Worm (Caenorhabditis elegans) whole organism, early embryonic: ENCODE measurements around the gene F56C9.3.

Experiments
- B0310.2 ChIP-seq: sonication (generic microtip); optimal IDR thresholded peaks from 2 replicates; lab custom pipeline; 2016; ENCODE audit warnings: mild to moderate bottlenecking, missing genetic modification characterization, missing compliant biosample characterization
- F13C5.2 ChIP-seq: sonication (generic microtip); optimal IDR thresholded peaks from 2 replicates; lab custom pipeline; 2017; ENCODE audit warnings: mild to moderate bottlenecking, missing genetic modification characterization, inconsistent platforms, missing compliant biosample characterization
- aly-1 ChIP-seq: sonication (generic microtip); optimal IDR thresholded peaks from 2 replicates; lab custom pipeline; 2016; ENCODE audit warnings: missing genetic modification characterization, missing compliant biosample characterization
- ama-1 ChIP-seq: fragments of 150-350 bp; optimal IDR thresholded peaks from 2 replicates; lab custom pipeline; 2014
- ceh-13 ChIP-seq: fragments of 200-800 bp; sonication (Bioruptor generic); optimal IDR thresholded peaks from 2 replicates; lab custom pipeline; 2018; ENCODE audit warnings: mild to moderate bottlenecking, missing genetic modification characterization, missing compliant biosample characterization
- ceh-36 ChIP-seq: sonication (generic microtip); optimal IDR thresholded peaks from 2 replicates; lab custom pipeline; 2016; ENCODE audit warnings: missing genetic modification characterization, inconsistent platforms, missing compliant biosample characterization
- ets-7 ChIP-seq: sonication (generic microtip); optimal IDR thresholded peaks from 2 replicates; lab custom pipeline; 2016; ENCODE audit warnings: missing genotype, missing genetic modification characterization, missing compliant biosample characterization
- flt-1 ChIP-seq: fragments of 200-800 bp; sonication (Bioruptor generic); IDR thresholded peaks from 2 replicates; pipeline ENCODE4 v1.3.6; 2022; ENCODE audit warnings: missing genetic modification characterization, missing compliant biosample characterization
- hmbx-1 ChIP-seq: sonication (generic microtip); optimal IDR thresholded peaks from 2 replicates; lab custom pipeline; 2016; ENCODE audit warnings: mild to moderate bottlenecking, missing genetic modification characterization, missing compliant biosample characterization
- hmg-4 ChIP-seq: fragments of 200-800 bp; sonication (Bioruptor generic); optimal IDR thresholded peaks from 2 replicates; lab custom pipeline; 2018; ENCODE audit warnings: mild to moderate bottlenecking, missing genetic modification characterization, missing compliant biosample characterization
- hnd-1 ChIP-seq: sonication (generic microtip); optimal IDR thresholded peaks from 2 replicates; lab custom pipeline; 2016; ENCODE audit warnings: missing genetic modification characterization, missing compliant biosample characterization
- pes-1 ChIP-seq: fragments of 200-800 bp; sonication (Bioruptor generic); IDR thresholded peaks from 2 replicates; pipeline ENCODE4 v1.3.6; 2022; ENCODE audit warnings: missing genetic modification reagents, missing genetic modification characterization, missing compliant biosample characterization
- scrt-1 ChIP-seq: fragments of 200-800 bp; sonication (Bioruptor generic); IDR thresholded peaks from 2 replicates; pipeline ENCODE4 v1.3.6; 2022; ENCODE audit warnings: missing genetic modification characterization, missing compliant biosample characterization
- sea-1 ChIP-seq: fragments of 200-800 bp; sonication (Bioruptor generic); conservative IDR thresholded peaks from 2 replicates; pipeline ENCODE4 v1.3.6; 2022; ENCODE audit warnings: missing genetic modification characterization, missing compliant biosample characterization
- tbx-11 ChIP-seq: fragments of 200-800 bp; sonication (Bioruptor generic); IDR thresholded peaks from 2 replicates; pipeline ENCODE4 v1.3.6; 2022; ENCODE audit warnings: missing genetic modification characterization, missing compliant biosample characterization
- tbx-37 ChIP-seq: fragments of 200-800 bp; sonication (Bioruptor generic); conservative IDR thresholded peaks from 2 replicates; pipeline ENCODE4 v1.3.6; 2022; ENCODE audit warnings: missing genetic modification reagents, missing genetic modification characterization, missing compliant biosample characterization
- tra-4 ChIP-seq: sonication (generic microtip); optimal IDR thresholded peaks from 2 replicates; lab custom pipeline; 2017; ENCODE audit warnings: missing genetic modification characterization, missing compliant biosample characterization

The F56C9.3 gene

DNA sequence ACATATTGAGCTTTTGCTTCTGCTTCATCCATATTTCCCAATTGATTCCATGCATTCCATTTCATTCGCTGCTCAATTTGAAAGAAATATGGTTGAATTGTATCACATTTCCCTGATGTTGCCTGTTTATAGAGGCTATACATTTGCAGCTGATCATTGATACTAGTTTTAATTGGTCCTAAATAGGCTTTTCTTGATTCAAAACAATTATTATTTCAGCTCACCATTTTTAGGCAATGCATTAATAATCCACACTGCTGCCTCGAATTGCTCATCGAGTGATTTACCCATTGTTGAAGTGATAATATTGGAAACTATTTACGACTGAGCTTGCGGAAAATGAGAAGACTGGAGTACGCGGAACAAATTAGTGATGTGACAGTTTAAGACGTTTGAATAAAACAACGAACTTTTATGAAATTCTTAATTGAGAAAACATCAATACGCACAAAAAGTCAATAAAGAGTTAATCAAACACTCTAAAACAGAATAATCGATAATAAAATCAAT lies 2.4 kb upstream of the F56C9.3 start, which contains the start of gene acbp-4:
Gene acbp-4 (minus strand): TSS at position 510 of the 510 bp plus-strand sequence.
- TF ChIP-seq tbx-37 (GFP tag; lab: Robert Waterston, UW) (no peak), hnd-1 (no peak), B0310.2 (tag; lab: Kevin White, UChicago) (no peak), tra-4 (tag; lab: Kevin White, UChicago) (no peak), ceh-36 (tag; lab: Kevin White, UChicago) (no peak), ets-7 (tag; lab: Kevin White, UChicago) (no peak)

ce11 chrIII:7314473-7314872 lies 3.4 kb downstream of the F56C9.3 start:
- TF ChIP-seq sea-1 (GFP tag; lab: Robert Waterston, UW) (no peak), tbx-37 (GFP tag; lab: Robert Waterston, UW) (no peak), ceh-13 (GFP tag; lab: Kevin White, UChicago) (no peak), ceh-36 (tag; lab: Kevin White, UChicago) (no peak), aly-1 (tag; lab: Kevin White, UChicago) (no peak), tbx-11 (GFP tag; lab: Robert Waterston, UW) (no peak), flt-1 (GFP tag; lab: Robert Waterston, UW) (no peak), pes-1 (GFP tag; lab: Robert Waterston, UW) (no peak), scrt-1 (GFP tag; lab: Robert Waterston, UW) (no peak), hmbx-1 (tag; lab: Kevin White, UChicago) (no peak), ama-1 (lab: Kevin White, UChicago) (no peak), F13C5.2 (no peak), ets-7 (tag; lab: Kevin White, UChicago) (no peak), hmg-4 (no peak), B0310.2 (tag; lab: Kevin White, UChicago) (no peak), hnd-1 (no peak), tra-4 (tag; lab: Kevin White, UChicago) (no peak)

DNA sequence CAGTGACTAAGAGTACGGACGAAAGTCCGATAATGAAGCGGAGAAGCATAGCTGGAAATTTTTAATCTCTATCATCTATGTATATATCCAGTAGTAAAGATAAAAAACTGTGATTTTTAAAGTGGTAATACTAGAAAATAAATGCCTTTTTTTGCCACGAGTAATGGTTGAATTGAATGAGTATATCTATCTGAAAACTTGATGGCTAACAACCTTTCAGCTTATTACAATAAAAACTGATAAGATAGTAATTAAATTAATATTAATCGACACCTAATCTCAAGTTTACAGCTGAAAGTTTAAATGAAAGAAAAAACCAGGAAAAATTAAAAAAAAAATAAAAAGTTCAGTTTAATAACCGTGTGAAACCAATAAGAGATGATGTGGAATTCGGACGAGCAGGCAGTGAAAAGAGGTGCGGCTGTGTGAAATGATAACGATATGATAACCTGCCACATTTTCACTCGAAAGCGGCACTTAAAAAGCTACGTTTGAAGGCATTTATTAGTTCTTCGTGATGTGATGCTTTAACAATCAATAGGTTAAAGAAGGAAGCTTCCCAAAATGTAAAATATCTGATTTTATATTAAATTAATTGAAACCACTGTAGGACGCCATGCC lies 3.9 kb downstream of the F56C9.3 start, which contains the start of gene nspg-6:
Gene nspg-6 (minus strand): TSS at position 51 of the 621 bp plus-strand sequence.
- TF ChIP-seq ceh-36 (tag; lab: Kevin White, UChicago) (no peak), tbx-11 (GFP tag; lab: Robert Waterston, UW) (no peak), flt-1 (GFP tag; lab: Robert Waterston, UW) (no peak), hmbx-1 (tag; lab: Kevin White, UChicago) (no peak), sea-1 (GFP tag; lab: Robert Waterston, UW) (no peak), tra-4 (tag; lab: Kevin White, UChicago) (no peak), ets-7 (tag; lab: Kevin White, UChicago) (no peak), B0310.2 (tag; lab: Kevin White, UChicago) (no peak), F13C5.2 (no peak), tbx-37 (GFP tag; lab: Robert Waterston, UW) (no peak), hmg-4 (no peak), ceh-13 (GFP tag; lab: Kevin White, UChicago) (no peak), pes-1 (GFP tag; lab: Robert Waterston, UW) (no peak), ama-1 (lab: Kevin White, UChicago) (no peak), hnd-1 (no peak), scrt-1 (GFP tag; lab: Robert Waterston, UW) (no peak), aly-1 (tag; lab: Kevin White, UChicago) (no peak)

- TF ChIP-seq scrt-1 (GFP tag; lab: Robert Waterston, UW) = no peak
- TF ChIP-seq hmg-4 = no peak
- no peak for TF ChIP-seq sea-1 (GFP tag; lab: Robert Waterston, UW)
- no peak for TF ChIP-seq flt-1 (GFP tag; lab: Robert Waterston, UW)
Measured at ce11 chrIII:7317354-7317753, 6.3 kb downstream of the F56C9.3 start.

DNA sequence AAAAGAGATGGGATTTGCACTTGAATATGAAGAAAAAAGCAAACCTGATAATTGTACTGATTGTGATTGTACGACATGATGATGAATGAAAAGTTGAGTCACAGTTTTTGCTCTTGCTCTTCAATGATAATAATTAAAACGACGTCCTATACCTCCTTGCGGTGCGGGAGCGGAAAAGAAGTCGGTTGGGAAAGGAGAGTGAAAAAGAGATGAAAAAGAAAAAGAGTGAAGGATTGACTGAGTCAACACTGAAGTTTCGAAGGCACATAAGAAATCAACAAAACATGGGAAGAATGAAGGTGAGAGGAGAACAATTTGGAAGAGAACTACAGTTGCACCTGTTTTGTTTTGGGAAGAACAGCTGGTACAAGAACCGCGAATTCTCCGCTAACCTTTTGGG lies 8.3 kb downstream of the F56C9.3 start, which contains the start of gene F56C9.8:
Gene F56C9.8 (minus strand): TSS at position 120 of the 400 bp plus-strand sequence.
- TF ChIP-seq B0310.2 (tag; lab: Kevin White, UChicago) = no peak
- no peak for TF ChIP-seq tbx-37 (GFP tag; lab: Robert Waterston, UW)
- TF ChIP-seq ceh-36 (tag; lab: Kevin White, UChicago) = no peak
- no peak for TF ChIP-seq hmbx-1 (tag; lab: Kevin White, UChicago)
- TF ChIP-seq pes-1 (GFP tag; lab: Robert Waterston, UW) = no peak
- TF ChIP-seq ceh-13 (GFP tag; lab: Kevin White, UChicago) = no peak
- TF ChIP-seq sea-1 (GFP tag; lab: Robert Waterston, UW) = no peak
- TF ChIP-seq scrt-1 (GFP tag; lab: Robert Waterston, UW) = no peak
- no peak for TF ChIP-seq tra-4 (tag; lab: Kevin White, UChicago)
- TF ChIP-seq hnd-1 = no peak
- no peak for TF ChIP-seq flt-1 (GFP tag; lab: Robert Waterston, UW)
- TF ChIP-seq hmg-4 = no peak
- TF ChIP-seq F13C5.2 = no peak
- TF ChIP-seq tbx-11 (GFP tag; lab: Robert Waterston, UW) = no peak
- TF ChIP-seq ama-1 (lab: Kevin White, UChicago) = no peak
- no peak for TF ChIP-seq ets-7 (tag; lab: Kevin White, UChicago)

DNA sequence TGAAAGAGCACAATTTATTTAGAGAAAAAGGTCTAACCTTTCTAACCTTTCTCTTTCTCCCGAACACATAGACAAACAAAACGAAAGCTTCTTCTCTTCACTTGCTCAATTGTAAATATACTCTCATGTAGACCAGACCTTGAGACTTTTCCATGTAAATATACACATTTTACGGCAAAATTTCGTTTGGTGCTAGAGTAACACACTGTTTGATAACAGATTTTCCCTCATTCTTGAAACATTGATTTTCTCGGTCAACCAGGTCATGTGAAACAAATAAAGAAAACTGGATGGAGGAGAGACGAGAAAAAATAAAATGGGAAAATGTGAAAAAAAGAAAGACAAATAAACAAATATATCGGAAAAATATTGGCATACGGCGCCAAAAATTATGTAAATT lies 10.9 kb downstream of the F56C9.3 start:
- TF ChIP-seq ceh-13 (GFP tag; lab: Kevin White, UChicago) = no peak
- no peak for TF ChIP-seq B0310.2 (tag; lab: Kevin White, UChicago)
- no peak for TF ChIP-seq ama-1 (lab: Kevin White, UChicago)
- no peak for TF ChIP-seq tbx-11 (GFP tag; lab: Robert Waterston, UW)

DNA sequence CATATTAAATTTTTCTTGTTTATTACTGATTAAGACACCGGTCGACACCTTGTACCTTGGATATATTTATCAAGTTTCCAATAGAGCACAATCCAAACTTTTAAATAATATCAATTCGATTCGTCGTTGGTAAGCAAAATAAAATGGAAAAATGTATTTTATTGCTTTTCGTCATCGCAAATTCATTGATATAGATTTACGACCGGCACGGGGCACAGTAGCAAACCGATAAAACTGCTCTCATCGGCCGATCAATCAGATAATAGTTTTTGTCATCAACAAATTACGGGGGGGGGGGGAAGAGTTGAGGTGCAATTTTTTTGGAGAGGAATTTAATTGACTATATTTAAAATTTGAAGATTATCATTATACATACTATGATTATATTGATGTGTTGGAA lies 12.2 kb downstream of the F56C9.3 start:
- TF ChIP-seq ceh-13 (GFP tag; lab: Kevin White, UChicago) = no peak
- no peak for TF ChIP-seq scrt-1 (GFP tag; lab: Robert Waterston, UW)
- TF ChIP-seq ceh-36 (tag; lab: Kevin White, UChicago) = no peak
- TF ChIP-seq ets-7 (tag; lab: Kevin White, UChicago) = no peak
- TF ChIP-seq sea-1 (GFP tag; lab: Robert Waterston, UW) = no peak
- no peak for TF ChIP-seq aly-1 (tag; lab: Kevin White, UChicago)
- TF ChIP-seq tbx-37 (GFP tag; lab: Robert Waterston, UW) = no peak
- TF ChIP-seq hnd-1 = no peak
- TF ChIP-seq F13C5.2 = no peak
- TF ChIP-seq tra-4 (tag; lab: Kevin White, UChicago) = no peak
- no peak for TF ChIP-seq flt-1 (GFP tag; lab: Robert Waterston, UW)
- no peak for TF ChIP-seq pes-1 (GFP tag; lab: Robert Waterston, UW)
- TF ChIP-seq hmbx-1 (tag; lab: Kevin White, UChicago) = no peak
- TF ChIP-seq tbx-11 (GFP tag; lab: Robert Waterston, UW) = no peak
- TF ChIP-seq B0310.2 (tag; lab: Kevin White, UChicago) = no peak
- no peak for TF ChIP-seq ama-1 (lab: Kevin White, UChicago)
